Fruit fly (Drosophila melanogaster) whole organism: Measurements from ENCODE around the gene twy.

Experiments used
- Dll ChIP-seq: fragments of >200 bp; optimal IDR thresholded peaks from 2 replicates; lab custom pipeline; 2017
- EcR ChIP-seq, 2 experiments: fragments of >200 bp; optimal IDR thresholded peaks; 2 replicates each; lab custom pipeline; 2017; ENCODE audit warnings: missing biosample characterization in 2 of 2, missing genetic modification characterization in 2 of 2, missing genetic modification reagents in 2 of 2
- psq ChIP-seq: fragments of >200 bp; optimal IDR thresholded peaks from 2 replicates; lab custom pipeline; 2017

- TF ChIP-seq Dll (lab: Kevin White, UChicago) (no peak), psq (no peak), EcR (GFP tag; optimal IDR thresholded peaks at IDR 0.05; lab: Kevin White, UChicago) (no peak)
These were observed 22.2 kb upstream of the twy start, which contains the start of gene CG14130 for dm6 chr3L:11815220-11815797.
